Worm (Caenorhabditis elegans) whole organism, young adult: ENCODE measurements around the gene ubq-1.

ENCODE experiments used
- B0336.3 ChIP-seq: fragments of 200-800 bp; sonication (Bioruptor generic); IDR thresholded peaks from 2 replicates; pipeline ENCODE4 v1.3.6; 2022; ENCODE audit warnings: missing genetic modification characterization, missing compliant biosample characterization
- Y53G8AR.9 ChIP-seq: fragments of 200-800 bp; sonication (Bioruptor generic); conservative IDR thresholded peaks from 2 replicates; pipeline ENCODE4 v1.3.6; 2022; ENCODE audit warnings: missing genetic modification reagents, missing genetic modification characterization, missing compliant biosample characterization
- Y67H2A.10 ChIP-seq: fragments of 200-800 bp; sonication (Bioruptor generic); conservative IDR thresholded peaks from 2 replicates; pipeline ENCODE4 v1.3.6; 2022; ENCODE audit warnings: missing genetic modification reagents, missing genetic modification characterization, missing compliant biosample characterization
- ama-1 ChIP-seq, 3 experiments: fragments of 150-350 bp in 1 of 3; sonication (generic microtip) in 2 of 3; optimal IDR thresholded peaks; 2 replicates each; lab custom pipeline; 2014 to 2018; ENCODE audit warnings: missing biosample characterization in 2 of 3, missing genetic modification characterization in 2 of 3, missing genetic modification reagents in 2 of 3
- aptf-2 ChIP-seq: fragments of 200-800 bp; sonication (Bioruptor generic); conservative IDR thresholded peaks from 2 replicates; pipeline ENCODE4 v1.3.6; 2022; ENCODE audit warnings: missing genetic modification reagents, missing genetic modification characterization, missing compliant biosample characterization
- bed-2 ChIP-seq: fragments of 200-800 bp; sonication (Bioruptor generic); IDR thresholded peaks from 2 replicates; pipeline ENCODE4 v1.3.6; 2022; ENCODE audit warnings: missing genetic modification reagents, missing genetic modification characterization, missing compliant biosample characterization
- egrh-3 ChIP-seq: fragments of 200-800 bp; sonication (Bioruptor generic); IDR thresholded peaks from 2 replicates; pipeline ENCODE4 v1.3.6; 2022; ENCODE audit warnings: missing genetic modification reagents, missing genetic modification characterization, missing compliant biosample characterization
- hlh-12 ChIP-seq: sonication (generic microtip); optimal IDR thresholded peaks from 2 replicates; lab custom pipeline; 2016; ENCODE audit warnings: missing genetic modification characterization, missing compliant biosample characterization
- hlh-26 ChIP-seq: fragments of 200-800 bp; sonication (Bioruptor generic); conservative IDR thresholded peaks from 2 replicates; pipeline ENCODE4 v1.3.6; 2022; ENCODE audit warnings: missing genetic modification reagents, missing genetic modification characterization, missing compliant biosample characterization
- lsy-27 ChIP-seq: sonication (generic microtip); optimal IDR thresholded peaks from 2 replicates; lab custom pipeline; 2017; ENCODE audit warnings: missing genetic modification characterization, mild to moderate bottlenecking, missing compliant biosample characterization, antibody characterized with exemption, missing genotype, borderline replicate concordance; ENCODE audit not compliant: insufficient read depth
- madf-6 ChIP-seq: fragments of 200-800 bp; sonication (Bioruptor generic); IDR thresholded peaks from 2 replicates; pipeline ENCODE4 v1.3.6; 2022; ENCODE audit warnings: missing genetic modification reagents, missing genetic modification characterization, missing compliant biosample characterization
- mcd-1 ChIP-seq: fragments of 200-800 bp; sonication (Bioruptor generic); IDR thresholded peaks from 2 replicates; pipeline ENCODE4 v1.3.6; 2022; ENCODE audit warnings: missing genetic modification reagents, missing genetic modification characterization, missing compliant biosample characterization
- nhr-120 ChIP-seq: fragments of 200-800 bp; sonication (Bioruptor generic); IDR thresholded peaks from 2 replicates; pipeline ENCODE4 v1.3.6; 2022; ENCODE audit warnings: missing genetic modification characterization, missing compliant biosample characterization
- sea-2 ChIP-seq: fragments of 200-800 bp; sonication (Bioruptor generic); IDR thresholded peaks from 2 replicates; pipeline ENCODE4 v1.3.6; 2022; ENCODE audit warnings: missing genetic modification characterization, missing compliant biosample characterization
- snpc-4 ChIP-seq, 5 experiments: fragments of 150-350 bp in 1 of 5; sonication (generic microtip) in 4 of 5; optimal IDR thresholded peaks; 2 replicates each; lab custom pipeline; 2014 to 2018; ENCODE audit warnings: missing genetic modification characterization in 5 of 5, missing biosample characterization in 3 of 5, antibody characterized with exemption in 2 of 5, mild to moderate bottlenecking in 2 of 5, missing compliant biosample characterization in 2 of 5, missing genotype in 2 of 5, moderate library complexity in 2 of 5, missing genetic modification reagents in 1 of 5
- somi-1 ChIP-seq: fragments of 200-800 bp; sonication (Bioruptor generic); optimal IDR thresholded peaks from 2 replicates; lab custom pipeline; 2018; ENCODE audit warnings: mild to moderate bottlenecking, missing genetic modification characterization, missing compliant biosample characterization
- unc-130 ChIP-seq: sonication (generic microtip); optimal IDR thresholded peaks from 2 replicates; lab custom pipeline; 2016; ENCODE audit warnings: missing genetic modification reagents, missing genetic modification characterization, missing compliant biosample characterization
- unc-62 ChIP-seq: fragments of 150-350 bp; optimal IDR thresholded peaks from 2 replicates; lab custom pipeline; 2014; ENCODE audit warnings: missing biosample characterization, missing genetic modification reagents, missing genetic modification characterization
- xnd-1 ChIP-seq: sonication (generic microtip); optimal IDR thresholded peaks from 2 replicates; lab custom pipeline; 2016; ENCODE audit warnings: missing genotype, missing genetic modification reagents, missing genetic modification characterization, missing compliant biosample characterization
- ztf-18 ChIP-seq: sonication (generic microtip); optimal IDR thresholded peaks from 2 replicates; lab custom pipeline; 2016; ENCODE audit warnings: missing genotype, mild to moderate bottlenecking, missing genetic modification characterization, missing compliant biosample characterization
- ztf-25 ChIP-seq: fragments of 200-800 bp; sonication (Bioruptor generic); IDR thresholded peaks from 2 replicates; pipeline ENCODE4 v1.3.6; 2022; ENCODE audit warnings: missing genetic modification reagents, missing genetic modification characterization, missing compliant biosample characterization
- ztf-6 ChIP-seq: fragments of 200-800 bp; sonication (Bioruptor generic); IDR thresholded peaks from 2 replicates; pipeline ENCODE4 v1.3.6; 2022; ENCODE audit warnings: missing genetic modification reagents, missing genetic modification characterization, missing compliant biosample characterization

ubq-1 gene

DNA sequence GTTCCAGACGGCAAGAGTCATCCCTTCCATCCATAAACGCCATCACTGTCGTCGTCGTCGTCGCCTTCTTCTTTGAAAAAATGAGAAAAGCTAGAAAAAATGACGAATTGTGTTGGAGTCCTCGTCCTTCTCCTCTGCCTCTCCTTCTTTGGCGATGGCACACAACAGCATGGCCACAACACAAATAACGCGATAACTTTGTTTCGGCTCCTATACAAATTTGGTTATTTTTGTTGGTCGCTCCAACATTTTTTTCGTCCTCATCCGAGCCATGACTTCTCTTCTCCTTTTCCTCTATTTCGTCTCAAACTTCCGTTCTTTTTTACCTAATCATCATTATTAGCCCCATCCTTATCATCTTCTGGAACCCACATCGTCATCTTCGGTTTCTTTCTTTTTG, 52.0 kb downstream of the ubq-1 start:
- no peak for TF ChIP-seq mcd-1 (GFP tag; lab: Robert Waterston, UW)
- TF ChIP-seq bed-2 (GFP tag; lab: Robert Waterston, UW) = no peak
- TF ChIP-seq ztf-18 = no peak
- no peak for TF ChIP-seq somi-1
- TF ChIP-seq hlh-26 (GFP tag; lab: Robert Waterston, UW) = no peak
- TF ChIP-seq lsy-27 = no peak

- no peak for TF ChIP-seq madf-6
- no peak for TF ChIP-seq egrh-3 (GFP tag; lab: Robert Waterston, UW)
- no peak for TF ChIP-seq Y53G8AR.9 (GFP tag; lab: Robert Waterston, UW)
- no peak for TF ChIP-seq unc-62 (GFP tag; lab: Kevin White, UChicago)
- no peak for TF ChIP-seq ama-1 (optimal IDR thresholded peaks at IDR 0.05; lab: Kevin White, UChicago)
- TF ChIP-seq ama-1 (GFP tag; optimal IDR thresholded peaks at IDR 0.05; lab: Kevin White, UChicago) = no peak
- no peak for TF ChIP-seq ztf-25 (GFP tag; lab: Robert Waterston, UW)
- TF ChIP-seq unc-130 (GFP tag; lab: Kevin White, UChicago) = no peak
- TF ChIP-seq snpc-4 (GFP tag; optimal IDR thresholded peaks at IDR 0.05; lab: Kevin White, UChicago) = no peak
- TF ChIP-seq snpc-4 (tag; optimal IDR thresholded peaks at IDR 0.05; lab: Kevin White, UChicago) = no peak
- no peak for TF ChIP-seq Y67H2A.10 (GFP tag; lab: Robert Waterston, UW)
- TF ChIP-seq hlh-12 (tag; lab: Kevin White, UChicago) = no peak
- no peak for TF ChIP-seq ztf-18
- no peak for TF ChIP-seq sea-2
- no peak for TF ChIP-seq aptf-2 (GFP tag; lab: Robert Waterston, UW)
- TF ChIP-seq xnd-1 (tag; lab: Kevin White, UChicago) = no peak
- no peak for TF ChIP-seq nhr-120 (GFP tag; lab: Robert Waterston, UW)
- TF ChIP-seq B0336.3 (GFP tag; lab: Robert Waterston, UW) = no peak
- TF ChIP-seq ztf-6 (GFP tag; lab: Robert Waterston, UW) = no peak
These were observed 52.9 kb downstream of the ubq-1 start, which contains the start of gene T04C9.1 for ce11 chrIII:5992913-5993312. Gene T04C9.1, plus strand, starts transcription at chrIII:5993213.
